Fruit fly (Drosophila melanogaster) whole organism, embryonic: ENCODE results near the gene Mul1.

Source experiments
- Atf6 ChIP-seq: fragments of 200-800 bp; sonication (Bioruptor generic); IDR thresholded peaks from 2 replicates; pipeline ENCODE4 v1.3.6; 2022; ENCODE audit warnings: missing biosample characterization, missing genetic modification characterization
- CG1024 ChIP-seq: fragments of 200-800 bp; sonication (Bioruptor generic); IDR thresholded peaks from 2 replicates; pipeline ENCODE4 v1.3.6; 2022; ENCODE audit warnings: missing biosample characterization, missing genetic modification characterization
- CG10543 ChIP-seq: fragments of 200-800 bp; sonication (Bioruptor generic); optimal IDR thresholded peaks from 3 replicates; lab custom pipeline; 2017; ENCODE audit warnings: missing biosample characterization, mild to moderate bottlenecking, missing genetic modification characterization, moderate library complexity
- CG11456 ChIP-seq: fragments of 200-800 bp; sonication (Bioruptor generic); IDR thresholded peaks from 3 replicates; pipeline ENCODE4 v1.3.6; 2022; ENCODE audit warnings: missing biosample characterization, missing genetic modification characterization
- CG11695 ChIP-seq: fragments of 200-800 bp; sonication (Bioruptor generic); IDR thresholded peaks from 3 replicates; pipeline ENCODE4 v1.3.6; 2022; ENCODE audit warnings: missing biosample characterization, missing genetic modification characterization
- CG12104 ChIP-seq: fragments of 200-800 bp; sonication (Bioruptor generic); optimal IDR thresholded peaks from 3 replicates; lab custom pipeline; 2016; ENCODE audit warnings: missing biosample characterization, missing genetic modification characterization
- CG13123 ChIP-seq: fragments of 200-800 bp; sonication (Bioruptor generic); optimal IDR thresholded peaks from 2 replicates; lab custom pipeline; 2016; ENCODE audit warnings: missing biosample characterization, missing genetic modification characterization
- CG13296 ChIP-seq: fragments of 200-800 bp; sonication (Bioruptor generic); optimal IDR thresholded peaks from 3 replicates; lab custom pipeline; 2018; ENCODE audit warnings: missing biosample characterization, mild to moderate bottlenecking, missing genetic modification characterization
- CG15269 ChIP-seq: fragments of 200-800 bp; sonication (Bioruptor generic); optimal IDR thresholded peaks from 2 replicates; lab custom pipeline; 2018; ENCODE audit warnings: missing biosample characterization, mild to moderate bottlenecking, missing genetic modification characterization, moderate library complexity
- CG17328 ChIP-seq: fragments of 200-800 bp; sonication (Bioruptor generic); IDR thresholded peaks from 2 replicates; pipeline ENCODE4 v1.3.6; 2022; ENCODE audit warnings: missing biosample characterization, missing genetic modification characterization
- CG17385 ChIP-seq: fragments of 200-800 bp; sonication (Bioruptor generic); optimal IDR thresholded peaks from 3 replicates; lab custom pipeline; 2018; ENCODE audit warnings: missing biosample characterization, mild to moderate bottlenecking, missing genetic modification characterization
- CG17829 ChIP-seq: fragments of 200-800 bp; optimal IDR thresholded peaks from 2 replicates; lab custom pipeline; 2019; ENCODE audit warnings: missing biosample characterization, mild to moderate bottlenecking, missing genetic modification characterization, moderate library complexity
- CG17912 ChIP-seq: fragments of 200-800 bp; sonication (Bioruptor generic); optimal IDR thresholded peaks from 2 replicates; lab custom pipeline; 2018; ENCODE audit warnings: missing biosample characterization, mild to moderate bottlenecking, missing genetic modification characterization
- CG18619 ChIP-seq: fragments of 200-800 bp; sonication (Bioruptor generic); optimal IDR thresholded peaks from 3 replicates; lab custom pipeline; 2017; ENCODE audit warnings: missing biosample characterization, mild to moderate bottlenecking, missing genetic modification characterization
- CG2129 ChIP-seq: fragments of 200-800 bp; sonication (Bioruptor generic); IDR thresholded peaks from 2 replicates; pipeline ENCODE4 v1.3.6; 2022; ENCODE audit warnings: missing biosample characterization, missing genetic modification characterization; ENCODE audit not compliant: partially characterized antibody
- CG31224 ChIP-seq: fragments of 200-800 bp; sonication (Bioruptor generic); IDR thresholded peaks from 2 replicates; pipeline ENCODE4 v1.3.6; 2022; ENCODE audit warnings: missing biosample characterization, missing genetic modification characterization
- CG3163 ChIP-seq: fragments of 200-800 bp; sonication (Bioruptor generic); optimal IDR thresholded peaks from 3 replicates; lab custom pipeline; 2016; ENCODE audit warnings: missing biosample characterization, missing genetic modification characterization
- CG32532 ChIP-seq: fragments of 200-800 bp; sonication (Bioruptor generic); IDR thresholded peaks from 2 replicates; pipeline ENCODE4 v1.3.6; 2022; ENCODE audit warnings: missing biosample characterization, missing genetic modification characterization
- CG3281 ChIP-seq: fragments of 200-800 bp; sonication (Bioruptor generic); optimal IDR thresholded peaks from 3 replicates; lab custom pipeline; 2017; ENCODE audit warnings: missing biosample characterization, mild to moderate bottlenecking, missing genetic modification characterization
- CG4328 ChIP-seq: fragments of 200-800 bp; sonication (Bioruptor generic); optimal IDR thresholded peaks from 3 replicates; lab custom pipeline; 2017; ENCODE audit warnings: missing biosample characterization, missing genetic modification reagents, missing genetic modification characterization
- CG6765 ChIP-seq: fragments of 200-800 bp; sonication (Bioruptor generic); optimal IDR thresholded peaks from 3 replicates; lab custom pipeline; 2017; ENCODE audit warnings: missing biosample characterization, mild to moderate bottlenecking, missing genetic modification characterization
- CG7372 ChIP-seq: fragments of 200-800 bp; sonication (Bioruptor generic); IDR thresholded peaks from 2 replicates; pipeline ENCODE4 v1.3.6; 2022; ENCODE audit warnings: missing biosample characterization, missing genetic modification characterization
- CG9727 ChIP-seq: fragments of 200-800 bp; sonication (Bioruptor generic); optimal IDR thresholded peaks from 3 replicates; lab custom pipeline; 2017; ENCODE audit warnings: missing biosample characterization, mild to moderate bottlenecking, missing genetic modification characterization
- CrebB ChIP-seq: fragments of 200-800 bp; sonication (Bioruptor generic); optimal IDR thresholded peaks from 3 replicates; lab custom pipeline; 2018; ENCODE audit warnings: missing biosample characterization, mild to moderate bottlenecking, missing genetic modification characterization
- Dll ChIP-seq: fragments of 200-800 bp; sonication (Bioruptor generic); IDR thresholded peaks from 4 replicates; pipeline ENCODE4 v1.3.6; 2022; ENCODE audit warnings: missing biosample characterization, missing genetic modification characterization; ENCODE audit not compliant: partially characterized antibody
- GATAe ChIP-seq: fragments of 200-800 bp; sonication (Bioruptor generic); conservative IDR thresholded peaks from 2 replicates; pipeline ENCODE4 v1.3.6; 2022; ENCODE audit warnings: missing biosample characterization, missing genetic modification characterization
- HHEX ChIP-seq: fragments of 200-800 bp; sonication (Bioruptor generic); optimal IDR thresholded peaks from 3 replicates; lab custom pipeline; 2017; ENCODE audit warnings: missing biosample characterization, mild to moderate bottlenecking, missing genetic modification characterization, missing genetic modification reagents
- Hey ChIP-seq: fragments of 200-800 bp; sonication (Bioruptor generic); optimal IDR thresholded peaks from 3 replicates; lab custom pipeline; 2018; ENCODE audit warnings: missing biosample characterization, mild to moderate bottlenecking, missing genetic modification characterization
- Hr78 ChIP-seq, 2 experiments: fragments of 200-800 bp in 1 of 2; fragments of >200 bp in 1 of 2; sonication (Bioruptor generic) in 1 of 2; optimal IDR thresholded peaks; 2 replicates each; lab custom pipeline; 2017 to 2019; ENCODE audit warnings: missing biosample characterization in 2 of 2, missing genetic modification characterization in 2 of 2, mild to moderate bottlenecking in 1 of 2, moderate library complexity in 1 of 2
- Hsf ChIP-seq: fragments of 200-800 bp; sonication (Bioruptor generic); optimal IDR thresholded peaks from 3 replicates; lab custom pipeline; 2016; ENCODE audit warnings: missing biosample characterization, missing genetic modification characterization
- MESR4 ChIP-seq: fragments of 200-800 bp; sonication (Bioruptor generic); optimal IDR thresholded peaks from 2 replicates; lab custom pipeline; 2018; ENCODE audit warnings: missing biosample characterization, mild to moderate bottlenecking, missing genetic modification characterization, moderate library complexity
- Mes4 ChIP-seq: fragments of 200-800 bp; sonication (Bioruptor generic); optimal IDR thresholded peaks from 2 replicates; lab custom pipeline; 2016; ENCODE audit warnings: missing biosample characterization, missing genetic modification characterization
- bab2 ChIP-seq: fragments of 200-800 bp; sonication (Bioruptor generic); optimal IDR thresholded peaks from 2 replicates; lab custom pipeline; 2016; ENCODE audit warnings: missing biosample characterization, missing genetic modification characterization
- caup ChIP-seq: fragments of 200-800 bp; sonication (Bioruptor generic); optimal IDR thresholded peaks from 3 replicates; lab custom pipeline; 2017; ENCODE audit warnings: missing biosample characterization, mild to moderate bottlenecking, missing genetic modification characterization, moderate library complexity; ENCODE audit not compliant: severe bottlenecking
- chinmo ChIP-seq: fragments of 200-800 bp; sonication (Bioruptor generic); IDR thresholded peaks from 4 replicates; pipeline ENCODE4 v1.3.6; 2022; ENCODE audit warnings: missing biosample characterization, missing genetic modification characterization; ENCODE audit not compliant: partially characterized antibody
- chm ChIP-seq: fragments of 200-800 bp; sonication (Bioruptor generic); IDR thresholded peaks from 2 replicates; pipeline ENCODE4 v1.3.6; 2022; ENCODE audit warnings: missing biosample characterization, missing genetic modification characterization
- corto ChIP-seq: fragments of 200-800 bp; sonication (Bioruptor generic); optimal IDR thresholded peaks from 2 replicates; lab custom pipeline; 2016; ENCODE audit warnings: missing biosample characterization, mild to moderate bottlenecking, missing genetic modification characterization, moderate library complexity
- hbn ChIP-seq: fragments of 200-800 bp; sonication (Bioruptor generic); IDR thresholded peaks from 2 replicates; pipeline ENCODE4 v1.3.6; 2022; ENCODE audit warnings: missing biosample characterization, missing genetic modification characterization; ENCODE audit not compliant: partially characterized antibody
- kay ChIP-seq: fragments of 200-800 bp; sonication (Bioruptor generic); optimal IDR thresholded peaks from 2 replicates; lab custom pipeline; 2016; ENCODE audit warnings: missing biosample characterization, missing genetic modification characterization
- lab ChIP-seq: fragments of 200-800 bp; sonication (Bioruptor generic); optimal IDR thresholded peaks from 3 replicates; lab custom pipeline; 2017; ENCODE audit warnings: missing biosample characterization, missing genetic modification characterization, mild to moderate bottlenecking, moderate library complexity, missing genetic modification reagents
- mld ChIP-seq: fragments of 200-800 bp; sonication (Bioruptor generic); IDR thresholded peaks from 3 replicates; pipeline ENCODE4 v1.3.6; 2022; ENCODE audit warnings: missing biosample characterization, missing genetic modification characterization; ENCODE audit not compliant: partially characterized antibody
- nom ChIP-seq: fragments of 200-800 bp; sonication (Bioruptor generic); optimal IDR thresholded peaks from 2 replicates; lab custom pipeline; 2017; ENCODE audit warnings: missing biosample characterization, missing genetic modification characterization, mild to moderate bottlenecking, moderate library complexity, missing genetic modification reagents
- odd ChIP-seq: fragments of 200-800 bp; sonication (Bioruptor generic); optimal IDR thresholded peaks from 2 replicates; lab custom pipeline; 2017; ENCODE audit warnings: missing biosample characterization, mild to moderate bottlenecking, missing genetic modification characterization
- pho ChIP-seq: fragments of 200-800 bp; sonication (Bioruptor generic); optimal IDR thresholded peaks from 2 replicates; lab custom pipeline; 2016; ENCODE audit warnings: missing biosample characterization, missing genetic modification characterization
- ranshi ChIP-seq: fragments of 200-800 bp; sonication (Bioruptor generic); IDR thresholded peaks from 2 replicates; pipeline ENCODE4 v1.3.6; 2022; ENCODE audit warnings: missing biosample characterization, missing genetic modification characterization
- sob ChIP-seq: fragments of 200-800 bp; sonication (Bioruptor generic); IDR thresholded peaks from 2 replicates; pipeline ENCODE4 v1.3.6; 2022; ENCODE audit warnings: missing biosample characterization, missing genetic modification characterization
- tio ChIP-seq: fragments of 200-800 bp; sonication (Bioruptor generic); optimal IDR thresholded peaks from 2 replicates; lab custom pipeline; 2017; ENCODE audit warnings: missing biosample characterization, missing genetic modification characterization, inconsistent platforms
- vvl ChIP-seq: fragments of 200-800 bp; sonication (Bioruptor generic); IDR thresholded peaks from 2 replicates; pipeline ENCODE4 v1.3.6; 2022; ENCODE audit warnings: missing biosample characterization, missing genetic modification characterization

Mul1 gene

dm6 chr3L:4025738-4026505 is 4.7 kb downstream of the Mul1 start, which contains the start of gene CG11594 (continued):
- TF ChIP-seq CG11695 (GFP tag; lab: Robert Waterston, UW) = 0 out of 3 replicates have a peak, but pooled peaks have one; percentile 23
- TF ChIP-seq CG32532 (GFP tag; lab: Robert Waterston, UW) = peak; percentile 33; the same call in 1 of the 2 replicates
- 0 out of 4 replicates have a peak, but pooled peaks have one; percentile 57 for TF ChIP-seq chinmo (GFP tag; lab: Robert Waterston, UW)
- peak; percentile 76 for TF ChIP-seq lab (GFP tag; lab: Kevin White, UChicago)
- TF ChIP-seq CG7372 (GFP tag; lab: Robert Waterston, UW) = no peak; the same call in 1 of the 2 replicates
- peak; percentile 56 for TF ChIP-seq HHEX (GFP tag; lab: Kevin White, UChicago)
- peak; percentile 27 for TF ChIP-seq CG9727 (GFP tag; lab: Kevin White, UChicago)
- TF ChIP-seq Hey (tag; lab: Kevin White, UChicago) = no peak
- TF ChIP-seq vvl (GFP tag; lab: Robert Waterston, UW) = peak; percentile 36
- TF ChIP-seq corto = no peak
- TF ChIP-seq CG2129 = no peak
- peak; percentile 3 for TF ChIP-seq CG3163 (GFP tag; lab: Kevin White, UChicago)
- TF ChIP-seq mld (GFP tag; lab: Robert Waterston, UW) = no peak
- TF ChIP-seq CG31224 (GFP tag; lab: Robert Waterston, UW) = no peak
- TF ChIP-seq bab2 (GFP tag; lab: Kevin White, UChicago) = no peak
- no peak for TF ChIP-seq CG12104 (GFP tag; lab: Kevin White, UChicago)
- TF ChIP-seq CG18619 (GFP tag; lab: Kevin White, UChicago) = peak; percentile 37
- no peak for TF ChIP-seq CG17385 (GFP tag; lab: Kevin White, UChicago)
- no peak for TF ChIP-seq GATAe (GFP tag; lab: Robert Waterston, UW)
- no peak for TF ChIP-seq CG17829 (tag; lab: Kevin White, UChicago)
- no peak for TF ChIP-seq CG4328 (GFP tag; lab: Kevin White, UChicago)
- TF ChIP-seq CG10543 (GFP tag; lab: Kevin White, UChicago) = peak; percentile 40
- TF ChIP-seq Atf6 = peak; percentile 65
- TF ChIP-seq CG3281 (GFP tag; lab: Kevin White, UChicago) = peak; percentile 60
- TF ChIP-seq odd (GFP tag; lab: Kevin White, UChicago) = no peak
- no peak for TF ChIP-seq CG11456 (GFP tag; lab: Robert Waterston, UW)
- no peak for TF ChIP-seq pho (GFP tag; lab: Kevin White, UChicago)
- peak; percentile 46; the same call in 1 of the 2 replicates for TF ChIP-seq ranshi (GFP tag; lab: Robert Waterston, UW)
- no peak for TF ChIP-seq CrebB (tag; lab: Kevin White, UChicago)
- TF ChIP-seq tio (GFP tag; lab: Kevin White, UChicago) = no peak
- no peak for TF ChIP-seq chm (GFP tag; lab: Robert Waterston, UW)
- TF ChIP-seq nom (GFP tag; lab: Kevin White, UChicago) = no peak
- peak; percentile 39 for TF ChIP-seq CG15269
- peak; percentile 2 for TF ChIP-seq Hsf (GFP tag; lab: Kevin White, UChicago)
- peak; percentile 49 for TF ChIP-seq CG13296 (GFP tag; lab: Kevin White, UChicago)
- peak; percentile 39 for TF ChIP-seq CG6765 (GFP tag; lab: Kevin White, UChicago)
- no peak for TF ChIP-seq CG13123 (GFP tag; lab: Kevin White, UChicago)
- TF ChIP-seq Hr78 (GFP tag; optimal IDR thresholded peaks at IDR 0.05; lab: Kevin White, UChicago) = no peak
- TF ChIP-seq caup (GFP tag; lab: Kevin White, UChicago) = peak; percentile 75
- peak; percentile 30 for TF ChIP-seq CG17912 (GFP tag; lab: Kevin White, UChicago)
- TF ChIP-seq hbn (GFP tag; lab: Robert Waterston, UW) = no peak
- no peak for TF ChIP-seq Mes4
- peak; percentile 50; the same call in 1 of the 2 replicates for TF ChIP-seq sob
- TF ChIP-seq kay = no peak
- no peak for TF ChIP-seq Dll
- TF ChIP-seq CG17328 (GFP tag; lab: Robert Waterston, UW) = no peak
- no peak for TF ChIP-seq CG1024
- TF ChIP-seq MESR4 (GFP tag; lab: Kevin White, UChicago) = no peak
